Worm (Caenorhabditis elegans) whole organism, young adult: ENCODE measurements around the gene unc-70.

Experiments used
- C06A6.2 ChIP-seq: fragments of 200-800 bp; sonication (Bioruptor generic); conservative IDR thresholded peaks from 2 replicates; pipeline ENCODE4 v1.3.6; 2022; ENCODE audit warnings: missing genetic modification characterization, missing compliant biosample characterization
- C17E4.6 ChIP-seq: fragments of 200-800 bp; sonication (Bioruptor generic); IDR thresholded peaks from 2 replicates; pipeline ENCODE4 v1.3.6; 2022; ENCODE audit warnings: missing genetic modification reagents, missing genetic modification characterization, missing compliant biosample characterization
- F22D6.2 ChIP-seq: sonication (generic microtip); optimal IDR thresholded peaks from 2 replicates; lab custom pipeline; 2016; ENCODE audit warnings: mild to moderate bottlenecking, missing genetic modification characterization, missing compliant biosample characterization
- F33H1.4 ChIP-seq: fragments of 200-800 bp; sonication (Bioruptor generic); IDR thresholded peaks from 2 replicates; pipeline ENCODE4 v1.3.6; 2022; ENCODE audit warnings: missing genetic modification reagents, missing genetic modification characterization, missing compliant biosample characterization
- F37B4.10 ChIP-seq: fragments of 200-800 bp; sonication (Bioruptor generic); IDR thresholded peaks from 2 replicates; pipeline ENCODE4 v1.3.6; 2022; ENCODE audit warnings: missing genetic modification characterization, missing compliant biosample characterization
- T07F8.4 ChIP-seq: sonication (generic microtip); optimal IDR thresholded peaks from 2 replicates; lab custom pipeline; 2016; ENCODE audit warnings: mild to moderate bottlenecking, missing genetic modification characterization, moderate library complexity, missing compliant biosample characterization
- T26A5.8 ChIP-seq: sonication (generic microtip); optimal IDR thresholded peaks from 2 replicates; lab custom pipeline; 2016; ENCODE audit warnings: missing genetic modification characterization, missing compliant biosample characterization
- Y53F4B.3 ChIP-seq: fragments of 200-800 bp; sonication (Bioruptor generic); IDR thresholded peaks from 2 replicates; pipeline ENCODE4 v1.3.6; 2022; ENCODE audit warnings: missing genetic modification reagents, missing genetic modification characterization, missing compliant biosample characterization
- Y56A3A.18 ChIP-seq: fragments of 200-800 bp; sonication (Bioruptor generic); IDR thresholded peaks from 2 replicates; pipeline ENCODE4 v1.3.6; 2022; ENCODE audit warnings: missing genetic modification reagents, missing genetic modification characterization, missing compliant biosample characterization
- Y79H2A.3 ChIP-seq: fragments of 200-800 bp; sonication (Bioruptor generic); conservative IDR thresholded peaks from 2 replicates; pipeline ENCODE4 v1.3.6; 2022; ENCODE audit warnings: missing genetic modification reagents, missing genetic modification characterization, missing compliant biosample characterization
- akir-1 ChIP-seq: fragments of 200-800 bp; sonication (Bioruptor generic); optimal IDR thresholded peaks from 2 replicates; lab custom pipeline; 2018; ENCODE audit warnings: mild to moderate bottlenecking, missing genetic modification characterization, moderate library complexity, missing compliant biosample characterization
- ccch-3 ChIP-seq: fragments of 200-800 bp; sonication (Bioruptor generic); optimal IDR thresholded peaks from 2 replicates; lab custom pipeline; 2018; ENCODE audit warnings: mild to moderate bottlenecking, missing genetic modification characterization, missing compliant biosample characterization
- cebp-1 ChIP-seq, 2 experiments: fragments of 200-800 bp in 1 of 2; sonication (Bioruptor generic) in 1 of 2; sonication (generic microtip) in 1 of 2; IDR thresholded peaks in 1 of 2; optimal IDR thresholded peaks in 1 of 2; 2 replicates each; pipeline versions ENCODE4 v1.3.6 to Lab custom; 2017 to 2022; ENCODE audit warnings: missing compliant biosample characterization in 2 of 2, missing genetic modification characterization in 2 of 2, mild to moderate bottlenecking in 1 of 2, missing genetic modification reagents in 1 of 2, moderate library complexity in 1 of 2
- cebp-2 ChIP-seq: fragments of 200-800 bp; sonication (Bioruptor generic); IDR thresholded peaks from 2 replicates; pipeline ENCODE4 v1.3.6; 2022; ENCODE audit warnings: missing genetic modification characterization, missing compliant biosample characterization
- chd-7 ChIP-seq: sonication (generic microtip); optimal IDR thresholded peaks from 2 replicates; lab custom pipeline; 2016; ENCODE audit warnings: mild to moderate bottlenecking, missing genetic modification characterization, moderate library complexity, missing compliant biosample characterization
- die-1 ChIP-seq: sonication (generic microtip); optimal IDR thresholded peaks from 2 replicates; lab custom pipeline; 2016; ENCODE audit warnings: missing genotype, mild to moderate bottlenecking, missing genetic modification characterization, missing compliant biosample characterization
- dpff-1 ChIP-seq: sonication (generic microtip); optimal IDR thresholded peaks from 2 replicates; lab custom pipeline; 2017; ENCODE audit warnings: mild to moderate bottlenecking, missing genetic modification characterization, missing compliant biosample characterization
- egl-18 ChIP-seq: fragments of 200-800 bp; sonication (Bioruptor generic); IDR thresholded peaks from 2 replicates; pipeline ENCODE4 v1.3.6; 2022; ENCODE audit warnings: missing genetic modification reagents, missing genetic modification characterization, missing compliant biosample characterization
- fkh-3 ChIP-seq: sonication (generic microtip); optimal IDR thresholded peaks from 2 replicates; lab custom pipeline; 2016; ENCODE audit warnings: mild to moderate bottlenecking, missing genetic modification characterization, missing compliant biosample characterization
- him-1 ChIP-seq: sonication (generic microtip); optimal IDR thresholded peaks from 2 replicates; lab custom pipeline; 2016; ENCODE audit warnings: missing genotype, missing genetic modification reagents, missing genetic modification characterization, missing compliant biosample characterization
- hmg-20 ChIP-seq: fragments of 200-800 bp; sonication (Bioruptor generic); IDR thresholded peaks from 2 replicates; pipeline ENCODE4 v1.3.6; 2022; ENCODE audit warnings: missing genetic modification reagents, missing genetic modification characterization, missing compliant biosample characterization
- hrde-1 ChIP-seq: sonication (generic microtip); optimal IDR thresholded peaks from 2 replicates; lab custom pipeline; 2016; ENCODE audit warnings: missing genetic modification characterization, mild to moderate bottlenecking, missing compliant biosample characterization, moderate library complexity, missing genotype, missing genetic modification reagents, borderline replicate concordance
- hsf-1 ChIP-seq: fragments of 200-800 bp; sonication (Bioruptor generic); IDR thresholded peaks from 2 replicates; pipeline ENCODE4 v1.3.6; 2022; ENCODE audit warnings: missing genetic modification reagents, missing genetic modification characterization, missing compliant biosample characterization
- lag-1 ChIP-seq: fragments of 200-800 bp; sonication (Bioruptor generic); IDR thresholded peaks from 2 replicates; pipeline ENCODE4 v1.3.6; 2022; ENCODE audit warnings: missing genetic modification reagents, missing genetic modification characterization, missing compliant biosample characterization
- let-526 ChIP-seq: fragments of 200-800 bp; sonication (Bioruptor generic); IDR thresholded peaks from 2 replicates; pipeline ENCODE4 v1.3.6; 2022; ENCODE audit warnings: missing genetic modification reagents, missing genetic modification characterization, missing compliant biosample characterization
- lin-35 ChIP-seq, 3 experiments: fragments of 150-350 bp in 2 of 3; sonication (generic microtip) in 1 of 3; optimal IDR thresholded peaks; 2 replicates each; lab custom pipeline; 2014 to 2018; ENCODE audit warnings: missing biosample characterization in 3 of 3, missing genetic modification characterization in 3 of 3, missing genetic modification reagents in 3 of 3
- lin-54 ChIP-seq: fragments of 200-800 bp; sonication (Bioruptor generic); optimal IDR thresholded peaks from 2 replicates; lab custom pipeline; 2018; ENCODE audit warnings: mild to moderate bottlenecking, missing genetic modification characterization, missing compliant biosample characterization
- madf-3 ChIP-seq: fragments of 200-800 bp; sonication (Bioruptor generic); IDR thresholded peaks from 2 replicates; pipeline ENCODE4 v1.3.6; 2022; ENCODE audit warnings: missing genetic modification reagents, missing genetic modification characterization, missing compliant biosample characterization
- madf-8 ChIP-seq: fragments of 200-800 bp; sonication (Bioruptor generic); conservative IDR thresholded peaks from 2 replicates; pipeline ENCODE4 v1.3.6; 2022; ENCODE audit warnings: missing genetic modification reagents, missing genetic modification characterization, missing compliant biosample characterization
- mcd-1 ChIP-seq: fragments of 200-800 bp; sonication (Bioruptor generic); IDR thresholded peaks from 2 replicates; pipeline ENCODE4 v1.3.6; 2022; ENCODE audit warnings: missing genetic modification reagents, missing genetic modification characterization, missing compliant biosample characterization
- mel-28 ChIP-seq: sonication (generic microtip); optimal IDR thresholded peaks from 2 replicates; lab custom pipeline; 2016; ENCODE audit warnings: borderline replicate concordance, mild to moderate bottlenecking, missing genetic modification characterization, missing compliant biosample characterization
- mxl-1 ChIP-seq: sonication (generic microtip); optimal IDR thresholded peaks from 2 replicates; lab custom pipeline; 2016; ENCODE audit warnings: missing genetic modification characterization, missing compliant biosample characterization
- nhr-120 ChIP-seq: fragments of 200-800 bp; sonication (Bioruptor generic); IDR thresholded peaks from 2 replicates; pipeline ENCODE4 v1.3.6; 2022; ENCODE audit warnings: missing genetic modification characterization, missing compliant biosample characterization
- nhr-27 ChIP-seq: fragments of 200-800 bp; sonication (Bioruptor generic); optimal IDR thresholded peaks from 2 replicates; lab custom pipeline; 2018; ENCODE audit warnings: mild to moderate bottlenecking, missing genetic modification characterization, moderate library complexity, missing compliant biosample characterization
- nhr-80 ChIP-seq: sonication (generic microtip); optimal IDR thresholded peaks from 2 replicates; lab custom pipeline; 2016; ENCODE audit warnings: missing genetic modification characterization, missing compliant biosample characterization
- rec-8 ChIP-seq, 2 experiments: sonication (generic microtip); optimal IDR thresholded peaks; 2 replicates each; lab custom pipeline; 2016; ENCODE audit warnings: mild to moderate bottlenecking in 2 of 2, missing genetic modification characterization in 2 of 2, missing genetic modification reagents in 2 of 2, missing genotype in 2 of 2, missing biosample characterization in 1 of 2, missing compliant biosample characterization in 1 of 2, moderate library complexity in 1 of 2
- sdz-38 ChIP-seq: sonication (generic microtip); optimal IDR thresholded peaks from 2 replicates; lab custom pipeline; 2016; ENCODE audit warnings: missing genotype, missing genetic modification characterization, missing compliant biosample characterization
- snpc-4 ChIP-seq, 5 experiments: fragments of 150-350 bp in 1 of 5; sonication (generic microtip) in 4 of 5; optimal IDR thresholded peaks; 2 replicates each; lab custom pipeline; 2014 to 2018; ENCODE audit warnings: missing genetic modification characterization in 5 of 5, missing biosample characterization in 3 of 5, antibody characterized with exemption in 2 of 5, mild to moderate bottlenecking in 2 of 5, missing compliant biosample characterization in 2 of 5, missing genotype in 2 of 5, moderate library complexity in 2 of 5, missing genetic modification reagents in 1 of 5
- somi-1 ChIP-seq: fragments of 200-800 bp; sonication (Bioruptor generic); optimal IDR thresholded peaks from 2 replicates; lab custom pipeline; 2018; ENCODE audit warnings: mild to moderate bottlenecking, missing genetic modification characterization, missing compliant biosample characterization
- tbp1 ChIP-seq: fragments of 200-800 bp; sonication (Bioruptor generic); optimal IDR thresholded peaks from 2 replicates; lab custom pipeline; 2018; ENCODE audit warnings: mild to moderate bottlenecking, missing genetic modification characterization, missing compliant biosample characterization
- tlf-1 ChIP-seq: fragments of 200-800 bp; sonication (Bioruptor generic); optimal IDR thresholded peaks from 2 replicates; lab custom pipeline; 2018; ENCODE audit warnings: mild to moderate bottlenecking, missing genetic modification characterization, missing compliant biosample characterization
- ztf-26 ChIP-seq: sonication (generic microtip); optimal IDR thresholded peaks from 2 replicates; lab custom pipeline; 2017; ENCODE audit warnings: missing genetic modification characterization, missing compliant biosample characterization
- ztf-28 ChIP-seq: fragments of 200-800 bp; sonication (Bioruptor generic); IDR thresholded peaks from 2 replicates; pipeline ENCODE4 v1.3.6; 2022; ENCODE audit warnings: missing genetic modification reagents, missing genetic modification characterization, missing compliant biosample characterization
- ztf-3 ChIP-seq: fragments of 200-800 bp; sonication (Bioruptor generic); optimal IDR thresholded peaks from 2 replicates; lab custom pipeline; 2018; ENCODE audit warnings: mild to moderate bottlenecking, missing genetic modification characterization, missing compliant biosample characterization

unc-70 gene

DNA sequence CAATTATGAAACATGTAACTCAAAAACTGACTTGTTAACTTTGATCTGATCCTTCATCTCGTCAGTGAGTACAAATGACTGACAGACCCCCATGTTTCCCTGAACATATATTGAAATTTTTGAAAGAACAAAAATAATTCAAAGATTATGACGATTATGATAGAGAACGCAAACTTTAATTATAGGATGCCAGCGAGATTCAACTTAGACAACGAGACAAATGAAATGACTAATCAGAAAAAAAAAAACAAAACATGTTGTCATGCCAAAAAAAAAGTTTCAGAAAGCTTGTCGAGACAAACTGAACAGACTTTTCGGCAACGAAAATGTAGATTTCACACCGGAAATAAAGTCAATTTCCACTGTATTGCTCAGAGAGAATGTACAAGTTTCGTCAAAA, 26.4 kb upstream of the unc-70 start, which contains the start of gene gpa-10:
gpa-10 (minus strand) TSS at position 101 of the 400 bp plus-strand sequence.
- TF ChIP-seq cebp-1 (GFP tag; IDR thresholded peaks at IDR 0.05; lab: Robert Waterston, UW) = no peak
- TF ChIP-seq cebp-1 (tag; optimal IDR thresholded peaks at IDR 0.05; lab: Kevin White, UChicago) = no peak
- no peak for TF ChIP-seq Y56A3A.18 (GFP tag; lab: Robert Waterston, UW)
- no peak for TF ChIP-seq die-1 (tag; lab: Kevin White, UChicago)
- TF ChIP-seq nhr-27 (tag; lab: Kevin White, UChicago) = no peak
- no peak for TF ChIP-seq let-526 (GFP tag; lab: Robert Waterston, UW)
- TF ChIP-seq hmg-20 = no peak
- TF ChIP-seq sdz-38 (tag; lab: Kevin White, UChicago) = no peak
- no peak for TF ChIP-seq F22D6.2
- no peak for TF ChIP-seq ccch-3 (GFP tag; lab: Kevin White, UChicago)
- TF ChIP-seq cebp-2 (GFP tag; lab: Robert Waterston, UW) = no peak
- no peak for TF ChIP-seq lin-35 (GFP tag; optimal IDR thresholded peaks at IDR 0.05; lab: Kevin White, UChicago)
- TF ChIP-seq egl-18 (GFP tag; lab: Robert Waterston, UW) = no peak

DNA sequence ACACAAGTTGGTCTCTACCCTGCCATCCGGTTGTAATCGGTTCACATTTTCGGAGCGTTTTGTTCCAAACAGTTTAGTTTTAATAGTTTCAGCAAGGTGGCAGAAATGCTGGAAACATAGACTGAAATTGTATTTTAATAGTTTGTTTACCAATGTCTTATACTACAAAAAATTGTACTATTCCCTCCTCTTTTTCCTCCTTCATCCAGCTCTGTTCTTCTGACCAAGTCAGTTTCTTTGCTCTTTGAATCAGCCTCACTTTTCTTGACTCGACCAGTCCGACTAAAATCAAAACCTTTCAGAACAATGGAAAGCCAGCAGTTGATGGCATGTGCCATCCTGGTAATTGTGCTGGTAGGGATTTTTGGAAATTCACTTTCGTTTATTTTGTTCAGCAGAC, 11.1 kb upstream of the unc-70 start, which contains the start of gene frpr-18:
frpr-18 (plus strand) TSS at position 301 of the 400 bp plus-strand sequence.
- TF ChIP-seq him-1 (tag; lab: Kevin White, UChicago) (no peak), F22D6.2 (no peak), lag-1 (GFP tag; lab: Robert Waterston, UW) (no peak), akir-1 (GFP tag; lab: Kevin White, UChicago) (no peak), T26A5.8 (tag; lab: Kevin White, UChicago) (no peak), Y79H2A.3 (GFP tag; lab: Robert Waterston, UW) (no peak), madf-3 (GFP tag; lab: Robert Waterston, UW) (no peak), sdz-38 (tag; lab: Kevin White, UChicago) (no peak), fkh-3 (tag; lab: Kevin White, UChicago) (no peak), ztf-28 (no peak), mxl-1 (tag; lab: Kevin White, UChicago) (no peak), Y53F4B.3 (GFP tag; lab: Robert Waterston, UW) (no peak), F37B4.10 (GFP tag; lab: Robert Waterston, UW) (no peak), C06A6.2 (no peak), tlf-1 (GFP tag; lab: Kevin White, UChicago) (no peak), nhr-80 (no peak), rec-8 (tag; optimal IDR thresholded peaks at IDR 0.05; lab: Kevin White, UChicago) (no peak)

DNA sequence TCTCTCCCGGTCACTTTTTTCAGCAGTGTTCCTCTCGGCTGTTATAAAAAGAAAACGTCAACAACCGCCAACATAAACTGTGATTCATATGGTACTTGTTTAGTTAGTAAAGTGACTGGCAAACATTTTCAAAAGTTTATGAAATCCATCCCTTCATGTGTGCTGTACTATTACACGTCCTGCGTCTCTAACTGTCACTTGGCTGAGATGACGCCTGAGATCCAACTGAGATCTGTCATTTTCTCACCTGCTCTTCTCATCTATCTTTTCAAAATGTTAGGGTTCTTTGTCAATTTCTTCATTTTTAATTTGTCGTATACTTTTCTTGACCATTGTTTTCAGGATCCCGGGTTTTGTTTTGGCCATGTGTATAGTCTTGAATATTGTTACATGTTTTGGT, 6.4 kb upstream of the unc-70 start:
- no peak for TF ChIP-seq hrde-1 (tag; lab: Kevin White, UChicago)
- no peak for TF ChIP-seq T07F8.4 (tag; lab: Kevin White, UChicago)
- TF ChIP-seq madf-8 = no peak
- TF ChIP-seq rec-8 (tag; optimal IDR thresholded peaks at IDR 0.05; lab: Kevin White, UChicago) = no peak
- TF ChIP-seq ztf-26 (tag; lab: Kevin White, UChicago) = no peak
- no peak for TF ChIP-seq ztf-3 (GFP tag; lab: Kevin White, UChicago)
- no peak for TF ChIP-seq snpc-4 (GFP tag; optimal IDR thresholded peaks at IDR 0.05; lab: Kevin White, UChicago)
- no peak for TF ChIP-seq snpc-4 (tag; optimal IDR thresholded peaks at IDR 0.05; lab: Kevin White, UChicago)
- no peak for TF ChIP-seq F37B4.10 (GFP tag; lab: Robert Waterston, UW)
- TF ChIP-seq somi-1 (GFP tag; lab: Kevin White, UChicago) = no peak
- no peak for TF ChIP-seq nhr-120 (GFP tag; lab: Robert Waterston, UW)
- no peak for TF ChIP-seq F33H1.4
- TF ChIP-seq C17E4.6 (GFP tag; lab: Robert Waterston, UW) = no peak
- TF ChIP-seq hsf-1 (GFP tag; lab: Robert Waterston, UW) = no peak
- TF ChIP-seq tbp1 (GFP tag; lab: Kevin White, UChicago) = no peak
- TF ChIP-seq lin-54 (GFP tag; lab: Kevin White, UChicago) = no peak
- no peak for TF ChIP-seq Y53F4B.3 (GFP tag; lab: Robert Waterston, UW)
- no peak for TF ChIP-seq mcd-1 (GFP tag; lab: Robert Waterston, UW)
- TF ChIP-seq chd-7 (tag; lab: Kevin White, UChicago) = no peak
- TF ChIP-seq mel-28 = no peak
- TF ChIP-seq dpff-1 (tag; lab: Kevin White, UChicago) = no peak
